Worm (Caenorhabditis elegans) whole organism, L4/young adult: ENCODE data around the gene K02E2.6.

Experiments
- W03F9.2 ChIP-seq: fragments of 150-350 bp; optimal IDR thresholded peaks from 2 replicates; lab custom pipeline; 2014; ENCODE audit warnings: missing biosample characterization, missing genetic modification characterization
- dao-5 ChIP-seq: sonication (generic microtip); optimal IDR thresholded peaks from 2 replicates; lab custom pipeline; 2016; ENCODE audit warnings: missing genotype, missing genetic modification characterization, moderate library complexity, missing compliant biosample characterization
- him-1 ChIP-seq: sonication (generic microtip); optimal IDR thresholded peaks from 2 replicates; lab custom pipeline; 2016; ENCODE audit warnings: missing genotype, missing genetic modification reagents, missing genetic modification characterization, missing compliant biosample characterization

Gene K02E2.6

DNA sequence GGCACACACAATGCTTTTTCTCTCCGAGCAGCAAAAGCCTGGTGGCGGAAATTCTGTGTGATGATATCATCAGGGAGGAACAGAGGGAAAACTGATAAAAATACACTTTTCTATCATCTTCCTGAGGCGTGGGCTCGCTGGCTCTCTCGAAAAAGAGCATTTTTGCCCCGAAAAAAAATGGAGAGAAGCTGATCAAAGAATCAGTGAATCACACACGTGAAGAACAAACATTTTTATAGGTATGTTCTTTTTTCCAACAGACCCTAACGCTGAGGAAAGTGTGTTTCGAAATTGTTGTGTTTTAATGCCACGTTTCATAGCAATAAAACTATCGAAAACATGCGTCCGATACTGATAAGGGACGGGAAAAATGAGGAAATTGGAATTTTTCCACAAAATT, 36.4 kb downstream of the K02E2.6 start:
- no peak for TF ChIP-seq W03F9.2 (tag; lab: Kevin White, UChicago)
- TF ChIP-seq dao-5 (tag; lab: Kevin White, UChicago) = no peak
- no peak for TF ChIP-seq him-1 (tag; lab: Kevin White, UChicago)

DNA sequence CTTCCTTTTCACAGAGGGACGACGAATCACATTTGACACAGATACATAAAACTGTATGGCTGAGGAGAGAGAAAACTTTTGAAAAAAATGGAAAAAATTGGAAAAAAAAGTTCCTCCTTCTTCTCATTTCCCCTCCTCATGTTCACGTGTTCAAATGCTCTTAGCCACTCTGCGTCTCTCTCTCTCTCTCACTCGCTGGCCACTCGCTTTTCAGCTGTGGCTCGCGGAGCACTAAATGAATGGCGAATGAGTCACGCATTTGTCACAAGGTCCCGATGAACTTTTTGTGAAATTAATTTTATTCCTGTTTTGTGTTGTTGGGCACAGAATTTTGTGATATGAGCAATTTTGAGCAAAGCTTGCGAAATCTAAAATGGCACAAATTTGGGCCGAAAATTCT, 37.4 kb downstream of the K02E2.6 start:
- TF ChIP-seq dao-5 (tag; lab: Kevin White, UChicago) = no peak
- no peak for TF ChIP-seq W03F9.2 (tag; lab: Kevin White, UChicago)
- TF ChIP-seq him-1 (tag; lab: Kevin White, UChicago) = no peak

DNA sequence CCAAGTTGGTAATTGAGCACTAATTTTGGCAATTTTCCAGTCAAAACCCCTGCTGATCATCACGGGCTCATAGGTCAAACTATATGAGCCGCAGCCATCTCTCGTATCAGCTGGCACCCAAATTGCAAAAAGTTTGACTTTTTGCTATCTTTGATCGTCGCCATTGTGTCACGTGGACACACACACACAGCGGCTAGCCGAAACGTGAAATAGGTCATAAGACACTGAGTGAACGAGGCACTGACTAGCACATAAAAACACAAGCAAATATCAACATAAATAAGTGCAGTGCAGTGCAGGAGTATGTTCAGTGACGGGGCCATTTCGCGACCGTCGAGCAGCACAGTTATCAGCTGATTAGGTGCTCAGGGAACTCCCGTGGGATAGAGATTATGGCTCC, 38.4 kb downstream of the K02E2.6 start:
- TF ChIP-seq W03F9.2 (tag; lab: Kevin White, UChicago) (no peak), him-1 (tag; lab: Kevin White, UChicago) (no peak), dao-5 (tag; lab: Kevin White, UChicago) (no peak)

DNA sequence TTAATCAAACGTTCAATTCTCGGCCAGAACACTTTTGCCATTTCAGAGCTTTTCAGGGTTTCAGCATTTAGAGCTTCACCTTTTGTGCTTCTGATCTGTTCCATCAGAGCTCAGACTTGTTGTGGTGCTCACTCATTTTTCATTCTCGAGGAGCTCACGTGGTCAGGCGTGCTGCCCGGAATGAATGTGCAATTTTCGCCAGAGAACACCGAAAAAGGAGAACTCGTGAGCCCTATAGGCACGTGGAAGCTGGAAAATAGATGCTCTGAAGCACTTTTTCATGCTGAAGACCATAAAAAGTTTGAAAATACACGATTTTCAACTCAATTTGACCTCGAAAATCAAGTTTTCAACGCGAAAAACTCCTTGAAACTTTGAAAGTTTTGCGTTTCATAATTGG, 39.3 kb downstream of the K02E2.6 start:
- TF ChIP-seq dao-5 (tag; lab: Kevin White, UChicago) (no peak), him-1 (tag; lab: Kevin White, UChicago) (no peak), W03F9.2 (tag; lab: Kevin White, UChicago) (no peak)

DNA sequence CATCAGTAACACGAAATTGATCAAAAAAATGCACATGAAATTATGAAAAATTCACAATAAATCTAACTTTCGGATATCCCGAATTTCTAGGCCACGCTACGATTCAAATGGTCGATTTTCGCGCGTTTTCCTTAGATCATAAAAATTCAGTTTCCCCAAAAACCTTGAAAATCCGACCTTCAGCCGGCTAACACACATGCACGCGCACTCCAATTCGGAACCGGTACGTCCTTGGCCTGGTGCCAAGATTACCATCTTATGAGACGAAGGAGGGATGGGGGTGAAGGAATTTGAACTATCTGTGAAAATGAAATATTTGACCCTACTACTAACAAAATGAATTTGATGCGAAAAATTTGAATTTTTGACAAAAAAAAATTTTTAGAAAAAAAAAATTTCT, 42.4 kb downstream of the K02E2.6 start:
- TF ChIP-seq W03F9.2 (tag; lab: Kevin White, UChicago) = no peak
- TF ChIP-seq him-1 (tag; lab: Kevin White, UChicago) = no peak
- no peak for TF ChIP-seq dao-5 (tag; lab: Kevin White, UChicago)

DNA sequence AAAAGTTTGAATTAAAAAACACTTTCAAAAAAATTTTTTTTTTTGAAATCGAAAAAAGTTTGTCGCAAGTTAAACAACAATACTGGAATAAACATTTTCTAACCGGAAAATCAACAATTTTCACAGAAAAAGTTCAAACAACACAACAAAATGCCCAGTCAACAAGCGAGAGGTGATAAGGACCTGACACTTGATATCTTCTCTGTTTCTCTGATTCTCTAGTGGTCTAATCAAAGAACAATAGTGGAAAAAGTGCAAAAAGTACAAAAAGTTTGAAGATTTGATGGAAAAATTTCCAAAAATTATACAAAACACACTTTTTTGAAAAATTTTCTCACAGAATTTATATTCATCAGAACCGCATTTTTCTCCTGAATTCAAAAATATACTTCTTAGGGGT, 43.1 kb downstream of the K02E2.6 start:
- no peak for TF ChIP-seq dao-5 (tag; lab: Kevin White, UChicago)
- no peak for TF ChIP-seq W03F9.2 (tag; lab: Kevin White, UChicago)
- no peak for TF ChIP-seq him-1 (tag; lab: Kevin White, UChicago)

DNA sequence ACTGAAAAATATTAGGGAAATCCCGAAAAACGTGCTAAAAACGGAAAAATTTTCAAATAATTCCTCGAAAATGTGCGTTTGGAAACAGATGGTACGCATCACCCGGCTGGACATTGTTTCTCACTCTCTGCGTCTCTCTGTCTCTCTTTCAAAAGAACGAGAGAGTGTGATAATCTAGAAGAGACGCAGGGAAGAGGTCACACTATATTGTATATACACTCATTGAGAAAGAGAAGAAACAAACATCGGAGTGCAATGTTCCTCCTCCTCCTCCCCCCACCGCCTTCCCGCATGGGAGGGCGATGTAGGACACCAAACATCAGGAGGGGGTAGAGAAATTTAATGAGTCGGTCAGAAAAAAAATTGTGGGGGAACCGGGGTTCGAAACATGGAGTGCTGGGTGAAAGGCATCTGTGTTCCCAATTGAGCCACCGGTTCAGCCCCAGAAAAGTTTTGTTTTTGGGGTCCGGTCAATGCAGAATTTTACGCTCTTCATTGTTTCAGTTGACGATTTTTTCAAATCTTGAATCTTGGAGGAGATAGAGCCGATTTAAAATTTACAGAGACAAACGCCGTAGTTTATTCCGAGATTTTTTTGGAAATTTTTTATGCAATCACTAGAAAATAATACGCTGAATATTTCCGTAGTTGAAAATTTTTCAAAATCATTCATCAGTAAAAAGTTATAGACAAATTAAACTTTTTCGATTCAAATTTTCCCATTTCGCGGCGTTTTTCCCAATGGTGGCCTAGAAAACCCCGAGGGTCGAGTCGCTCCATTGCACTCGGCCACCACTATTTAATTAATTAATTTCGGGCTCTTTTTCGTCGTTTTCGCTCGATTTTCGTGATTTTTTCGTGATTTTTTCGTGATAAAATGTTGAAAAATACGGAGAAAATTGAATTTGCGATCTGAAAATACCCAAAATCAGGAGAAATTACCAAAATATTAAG, 44.1 kb downstream of the K02E2.6 start:
- TF ChIP-seq dao-5 (tag; lab: Kevin White, UChicago) = no peak
- TF ChIP-seq W03F9.2 (tag; lab: Kevin White, UChicago) = peak; percentile 37

DNA sequence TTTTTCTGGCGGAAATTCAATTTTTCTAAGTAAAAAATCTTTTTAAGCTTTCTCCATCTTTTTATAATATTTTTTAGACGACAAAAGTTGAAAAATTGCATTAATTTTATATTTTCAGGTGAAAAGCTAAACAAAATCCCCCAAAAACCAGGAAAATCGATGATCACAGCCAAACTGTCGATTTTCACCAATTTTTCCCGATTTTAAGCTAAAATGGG, 44.7 kb downstream of the K02E2.6 start, which contains the start of the genes fce-2 and F48F5.8:
TSS of gene fce-2 (plus strand) at position 119 of the 218 bp plus-strand sequence.
TSS of gene F48F5.8 (plus strand) at position 160 of the 218 bp plus-strand sequence.
- TF ChIP-seq him-1 (tag; lab: Kevin White, UChicago) (no peak), dao-5 (tag; lab: Kevin White, UChicago) (no peak), W03F9.2 (tag; lab: Kevin White, UChicago) (no peak)
